Worm (Caenorhabditis elegans) whole organism, L3 larva: ENCODE measurements around the gene zip-12.

ENCODE experiments used
- ZK546.5 ChIP-seq: sonication (generic microtip); optimal IDR thresholded peaks from 2 replicates; lab custom pipeline; 2017; ENCODE audit warnings: missing biosample characterization, missing genetic modification characterization
- aly-2 ChIP-seq: fragments of 150-350 bp; optimal IDR thresholded peaks from 2 replicates; lab custom pipeline; 2014; ENCODE audit warnings: missing biosample characterization, missing genetic modification characterization
- ama-1 ChIP-seq: fragments of 150-350 bp; optimal IDR thresholded peaks from 2 replicates; lab custom pipeline; 2018
- fkh-10 ChIP-seq: sonication (generic microtip); optimal IDR thresholded peaks from 2 replicates; lab custom pipeline; 2017; ENCODE audit warnings: missing biosample characterization, missing genetic modification reagents, missing genetic modification characterization
- nhr-12 ChIP-seq: fragments of 150-350 bp; optimal IDR thresholded peaks from 2 replicates; lab custom pipeline; 2014; ENCODE audit warnings: missing biosample characterization, missing genetic modification characterization
- nhr-237 ChIP-seq: fragments of 150-350 bp; optimal IDR thresholded peaks from 2 replicates; lab custom pipeline; 2014; ENCODE audit warnings: missing biosample characterization, missing genetic modification characterization
- ztf-11 ChIP-seq: fragments of 150-350 bp; optimal IDR thresholded peaks from 2 replicates; lab custom pipeline; 2014; ENCODE audit warnings: missing biosample characterization, missing genetic modification characterization

DNA sequence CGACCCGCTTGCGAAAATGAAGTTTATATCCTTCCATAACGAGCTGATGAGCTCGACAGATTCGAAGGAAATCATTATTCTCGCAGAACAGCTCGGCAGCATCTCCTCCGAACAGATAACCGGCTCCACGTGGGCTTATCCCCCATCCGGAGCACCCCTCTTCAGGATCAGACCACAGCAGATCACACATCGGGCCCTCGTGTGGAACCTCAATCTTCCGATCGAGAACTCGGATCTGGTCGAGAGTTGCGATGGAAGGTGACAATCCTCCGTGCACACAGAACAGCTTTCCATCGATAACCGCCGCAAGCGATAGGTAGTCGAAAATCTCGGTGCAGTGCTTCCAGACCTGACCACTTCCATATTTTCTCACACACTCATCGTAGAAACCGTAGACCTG, 47.9 kb downstream of the zip-12 start:
- TF ChIP-seq aly-2 (tag; lab: Kevin White, UChicago) (no peak), ama-1 (lab: Kevin White, UChicago) (no peak), nhr-12 (tag; lab: Kevin White, UChicago) (no peak), fkh-10 (GFP tag; lab: Kevin White, UChicago) (no peak), nhr-237 (tag; lab: Kevin White, UChicago) (no peak), ZK546.5 (tag; lab: Kevin White, UChicago) (no peak), ztf-11 (no peak)
